Worm (Caenorhabditis elegans): ENCODE data around the gene mbk-2.

The mbk-2 gene

ce11 chrIV:13032153-13032552 is 23.2 kb downstream of the mbk-2 start (continued):
- TF ChIP-seq gei-8 (GFP tag; optimal IDR thresholded peaks at IDR 0.05) = no peak
- no peak for TF ChIP-seq sdz-12 (GFP tag; optimal IDR thresholded peaks at IDR 0.05)
- TF ChIP-seq lin-38 (GFP tag; IDR thresholded peaks at IDR 0.05) = no peak
- no peak for TF ChIP-seq zag-1 (tag; optimal IDR thresholded peaks at IDR 0.05)
- TF ChIP-seq hif-1 (tag; optimal IDR thresholded peaks at IDR 0.05) = no peak
- no peak for TF ChIP-seq nhr-10 (tag; optimal IDR thresholded peaks at IDR 0.05)
- peak; percentile 48 for TF ChIP-seq hlh-30 (tag; optimal IDR thresholded peaks at IDR 0.05; ENCODE audit: insufficient read depth)
- no peak for TF ChIP-seq nhr-102 (tag; optimal IDR thresholded peaks at IDR 0.05)
- no peak for TF ChIP-seq skn-1 (tag; optimal IDR thresholded peaks at IDR 0.05)
- TF ChIP-seq unc-62 (GFP tag; optimal IDR thresholded peaks at IDR 0.05 in 1 of 2) = peak in 1 of 2 experiments; percentile 10
- TF ChIP-seq unc-62 (tag; optimal IDR thresholded peaks at IDR 0.05) = no peak
- peak; percentile 70 for TF ChIP-seq aha-1 (tag)
- no peak for TF ChIP-seq zip-2 (tag; optimal IDR thresholded peaks at IDR 0.05)
- TF ChIP-seq tag-97 (GFP tag; IDR thresholded peaks at IDR 0.05) = no peak
- no peak for TF ChIP-seq tra-1 (GFP tag; IDR thresholded peaks at IDR 0.05)
- TF ChIP-seq Y5F2A.4 (GFP tag; optimal IDR thresholded peaks at IDR 0.05) = no peak
- no peak for TF ChIP-seq F37D6.2 (tag; optimal IDR thresholded peaks at IDR 0.05)
- no peak for TF ChIP-seq dmd-8 (GFP tag; IDR thresholded peaks at IDR 0.05)
- no peak for TF ChIP-seq zfp-2 (tag; optimal IDR thresholded peaks at IDR 0.05)
- TF ChIP-seq hlh-11 (tag; optimal IDR thresholded peaks at IDR 0.05) = peak; percentile 28
- TF ChIP-seq nhr-11 (tag; optimal IDR thresholded peaks at IDR 0.05) = no peak
- TF ChIP-seq vab-7 (GFP tag; IDR thresholded peaks at IDR 0.05) = no peak
- TF ChIP-seq lin-39 (tag; optimal IDR thresholded peaks at IDR 0.05) = no peak
- no peak for TF ChIP-seq mep-1 (tag; optimal IDR thresholded peaks at IDR 0.05)
- TF ChIP-seq ceh-20 (GFP tag; IDR thresholded peaks at IDR 0.05) = no peak
- no peak for TF ChIP-seq egl-43 (GFP tag; IDR thresholded peaks at IDR 0.05)
- TF ChIP-seq F26F4.8 (GFP tag; conservative IDR thresholded peaks at IDR 0.05) = no peak
- TF ChIP-seq R02D3.7 (tag; optimal IDR thresholded peaks at IDR 0.05) = no peak
- TF ChIP-seq lin-13 (GFP tag; optimal IDR thresholded peaks at IDR 0.05) = no peak
- TF ChIP-seq ZK337.2 (GFP tag; IDR thresholded peaks at IDR 0.05) = no peak
- TF ChIP-seq aly-2 (tag; optimal IDR thresholded peaks at IDR 0.05) = no peak
- no peak for TF ChIP-seq daf-19 (GFP tag; conservative IDR thresholded peaks at IDR 0.05)
- no peak for TF ChIP-seq pha-4 (GFP tag; IDR thresholded peaks at IDR 0.05)
- TF ChIP-seq pha-4 (tag; optimal IDR thresholded peaks at IDR 0.05) = no peak
- no peak for TF ChIP-seq ceh-82 (tag; optimal IDR thresholded peaks at IDR 0.05)
- no peak for TF ChIP-seq lin-1 (GFP tag; IDR thresholded peaks at IDR 0.05)
- no peak for TF ChIP-seq lin-15B (tag; optimal IDR thresholded peaks at IDR 0.05)
- no peak for TF ChIP-seq nhr-111 (GFP tag; optimal IDR thresholded peaks at IDR 0.05)
- no peak for TF ChIP-seq zfp-3 (GFP tag; conservative IDR thresholded peaks at IDR 0.05)
- TF ChIP-seq nhr-77 (tag; optimal IDR thresholded peaks at IDR 0.05) = no peak
- TF ChIP-seq duxl-1 (tag; optimal IDR thresholded peaks at IDR 0.05; ENCODE audit: poor library complexity) = no peak
- TF ChIP-seq F10B5.3 (tag; optimal IDR thresholded peaks at IDR 0.05) = no peak
- TF ChIP-seq fos-1 (tag; optimal IDR thresholded peaks at IDR 0.05) = no peak
- TF ChIP-seq daf-16 (GFP tag; optimal IDR thresholded peaks at IDR 0.05) = no peak
- TF ChIP-seq daf-16 (tag; optimal IDR thresholded peaks at IDR 0.05) = peak; percentile 56
- no peak for TF ChIP-seq madf-9 (GFP tag; conservative IDR thresholded peaks at IDR 0.05)
- TF ChIP-seq mdl-1 (tag; optimal IDR thresholded peaks at IDR 0.05) = peak in 1 of 2 experiments; percentile 12
- TF ChIP-seq dmd-9 (GFP tag; IDR thresholded peaks at IDR 0.05) = no peak
- no peak for TF ChIP-seq snpc-1.2 (GFP tag; IDR thresholded peaks at IDR 0.05)
- TF ChIP-seq nhr-48 (tag; optimal IDR thresholded peaks at IDR 0.05) = no peak
- TF ChIP-seq ctbp-1 (GFP tag; IDR thresholded peaks at IDR 0.05) = no peak
- no peak for TF ChIP-seq ceh-28 (tag; optimal IDR thresholded peaks at IDR 0.05)
- no peak for TF ChIP-seq Y75B8A.6 (GFP tag; IDR thresholded peaks at IDR 0.05)

Data from whole organism, L4 larva.